Worm (Caenorhabditis elegans): ENCODE measurements around the gene Y66D12A.8.

DNA sequence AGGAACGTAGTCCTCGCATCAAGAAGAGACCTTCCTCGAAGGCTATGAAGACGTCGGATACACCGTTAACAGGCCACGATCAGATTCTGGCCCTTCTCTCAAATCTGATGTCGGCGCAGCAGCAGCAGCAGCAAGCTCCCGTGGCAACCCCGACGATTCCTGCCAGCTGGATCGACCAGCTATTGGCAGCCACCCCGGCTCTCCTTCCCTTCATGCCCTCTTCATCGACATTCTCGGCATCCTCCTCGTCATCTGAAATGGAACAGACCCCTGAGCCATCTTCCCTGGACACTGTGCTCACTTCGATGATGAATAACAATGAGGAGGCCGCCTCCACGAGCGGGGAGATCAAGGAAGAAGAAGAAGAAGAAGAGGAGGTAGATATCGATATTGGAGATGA lies 12.4 kb upstream of the Y66D12A.8 start:
- TF ChIP-seq ama-1 (optimal IDR thresholded peaks at IDR 0.05) (no peak), unc-39 (tag; optimal IDR thresholded peaks at IDR 0.05) (no peak), sem-4 (tag; optimal IDR thresholded peaks at IDR 0.05) (no peak), nhr-10 (tag; optimal IDR thresholded peaks at IDR 0.05) (no peak), nhr-21 (tag; optimal IDR thresholded peaks at IDR 0.05) (no peak), nhr-11 (tag; optimal IDR thresholded peaks at IDR 0.05) (no peak), skn-1 (tag; optimal IDR thresholded peaks at IDR 0.05) (no peak)

Data from whole organism, L2 larva.